Fruit fly (Drosophila melanogaster) whole organism, embryonic: ENCODE data around the gene wit.

Experiments
- CG10654 ChIP-seq: fragments of 200-800 bp; sonication (Bioruptor generic); optimal IDR thresholded peaks from 2 replicates; lab custom pipeline; 2016; ENCODE audit warnings: missing biosample characterization, missing genetic modification characterization
- CG11696 ChIP-seq: fragments of 200-800 bp; sonication (Bioruptor generic); IDR thresholded peaks from 2 replicates; pipeline ENCODE4 v1.3.6; 2022; ENCODE audit warnings: missing biosample characterization, missing genetic modification characterization
- CG12942 ChIP-seq: fragments of 200-800 bp; sonication (Bioruptor generic); optimal IDR thresholded peaks from 3 replicates; lab custom pipeline; 2016; ENCODE audit warnings: missing biosample characterization, missing genetic modification characterization
- CG15601 ChIP-seq: fragments of 200-800 bp; sonication (Bioruptor generic); optimal IDR thresholded peaks from 3 replicates; lab custom pipeline; 2019; ENCODE audit warnings: missing biosample characterization, mild to moderate bottlenecking, missing genetic modification characterization, moderate library complexity
- CG18599 ChIP-seq: fragments of 200-800 bp; sonication (Bioruptor generic); optimal IDR thresholded peaks from 3 replicates; lab custom pipeline; 2017; ENCODE audit warnings: missing biosample characterization, missing genetic modification characterization, mild to moderate bottlenecking, moderate library complexity, missing genetic modification reagents
- CG2202 ChIP-seq: fragments of 200-800 bp; sonication (Bioruptor generic); optimal IDR thresholded peaks from 2 replicates; lab custom pipeline; 2018; ENCODE audit warnings: missing biosample characterization, mild to moderate bottlenecking, missing genetic modification characterization
- CG2678 ChIP-seq: fragments of 200-800 bp; sonication (Bioruptor generic); optimal IDR thresholded peaks from 3 replicates; lab custom pipeline; 2019; ENCODE audit warnings: missing biosample characterization, mild to moderate bottlenecking, missing genetic modification characterization, moderate library complexity
- CG30403 ChIP-seq: fragments of 200-800 bp; sonication (Bioruptor generic); optimal IDR thresholded peaks from 3 replicates; lab custom pipeline; 2016; ENCODE audit warnings: missing biosample characterization, missing genetic modification characterization
- CG4820 ChIP-seq: fragments of 200-800 bp; sonication (Bioruptor generic); optimal IDR thresholded peaks from 3 replicates; lab custom pipeline; 2016; ENCODE audit warnings: missing biosample characterization, missing genetic modification characterization
- CG5245 ChIP-seq: fragments of 200-800 bp; sonication (Bioruptor generic); optimal IDR thresholded peaks from 3 replicates; lab custom pipeline; 2016; ENCODE audit warnings: missing biosample characterization, missing genetic modification characterization
- CG6254 ChIP-seq: fragments of 200-800 bp; sonication (Bioruptor generic); optimal IDR thresholded peaks from 3 replicates; lab custom pipeline; 2017; ENCODE audit warnings: mild to moderate bottlenecking, missing biosample characterization, missing genetic modification reagents, missing genetic modification characterization
- CG7357 ChIP-seq: fragments of 200-800 bp; sonication (Bioruptor generic); IDR thresholded peaks from 3 replicates; pipeline ENCODE4 v1.3.6; 2022; ENCODE audit warnings: missing biosample characterization, missing genetic modification characterization
- CG8765 ChIP-seq: fragments of 200-800 bp; sonication (Bioruptor generic); IDR thresholded peaks from 2 replicates; pipeline ENCODE4 v1.3.6; 2022; ENCODE audit warnings: missing biosample characterization, missing genetic modification characterization
- CG9609 ChIP-seq: fragments of 200-800 bp; sonication (Bioruptor generic); optimal IDR thresholded peaks from 3 replicates; lab custom pipeline; 2016; ENCODE audit warnings: missing biosample characterization, missing genetic modification characterization
- CG9876 ChIP-seq: fragments of 200-800 bp; sonication (Bioruptor generic); optimal IDR thresholded peaks from 2 replicates; lab custom pipeline; 2016; ENCODE audit warnings: missing biosample characterization, missing genetic modification characterization
- Dref ChIP-seq: fragments of 200-800 bp; sonication (Bioruptor generic); IDR thresholded peaks from 2 replicates; pipeline ENCODE4 v1.3.6; 2022; ENCODE audit warnings: missing biosample characterization, missing genetic modification characterization
- H15 ChIP-seq: fragments of 200-800 bp; sonication (Bioruptor generic); IDR thresholded peaks from 3 replicates; pipeline ENCODE4 v1.3.6; 2022; ENCODE audit warnings: missing biosample characterization, missing genetic modification characterization
- Hmx ChIP-seq: fragments of 200-800 bp; sonication (Bioruptor generic); optimal IDR thresholded peaks from 2 replicates; lab custom pipeline; 2016; ENCODE audit warnings: missing biosample characterization, missing genetic modification characterization
- Hr39 ChIP-seq: fragments of >200 bp; optimal IDR thresholded peaks from 2 replicates; lab custom pipeline; 2017
- Lhr ChIP-seq: fragments of 200-800 bp; sonication (Bioruptor generic); optimal IDR thresholded peaks from 3 replicates; lab custom pipeline; 2017; ENCODE audit warnings: mild to moderate bottlenecking, missing biosample characterization, missing genetic modification reagents, missing genetic modification characterization
- Myb ChIP-seq: fragments of 200-800 bp; sonication (Bioruptor generic); optimal IDR thresholded peaks from 2 replicates; lab custom pipeline; 2016; ENCODE audit warnings: missing biosample characterization, missing genetic modification characterization
- NFAT ChIP-seq: fragments of 200-800 bp; sonication (Bioruptor generic); IDR thresholded peaks from 2 replicates; pipeline ENCODE4 v1.3.6; 2022; ENCODE audit warnings: missing biosample characterization, missing genetic modification characterization
- NK7.1 ChIP-seq: fragments of 200-800 bp; sonication (Bioruptor generic); optimal IDR thresholded peaks from 3 replicates; lab custom pipeline; 2016; ENCODE audit warnings: missing biosample characterization, missing genetic modification characterization
- Nf-YA ChIP-seq: fragments of 200-800 bp; sonication (Bioruptor generic); IDR thresholded peaks from 2 replicates; pipeline ENCODE4 v1.3.6; 2022; ENCODE audit warnings: missing biosample characterization, missing genetic modification characterization
- Pdp1 ChIP-seq, 2 experiments: fragments of 200-800 bp; sonication (Bioruptor generic); optimal IDR thresholded peaks; 3 replicates each; lab custom pipeline; 2016; ENCODE audit warnings: missing biosample characterization in 2 of 2, missing genetic modification characterization in 2 of 2, mild to moderate bottlenecking in 1 of 2, moderate library complexity in 1 of 2
- Sry-δ ChIP-seq: fragments of 200-800 bp; sonication (Bioruptor generic); optimal IDR thresholded peaks from 2 replicates; lab custom pipeline; 2016; ENCODE audit warnings: missing biosample characterization, missing genetic modification characterization
- Xbp1 ChIP-seq: fragments of 200-800 bp; sonication (Bioruptor generic); optimal IDR thresholded peaks from 3 replicates; lab custom pipeline; 2016; ENCODE audit warnings: missing biosample characterization, mild to moderate bottlenecking, missing genetic modification characterization
- YL-1 ChIP-seq: fragments of 200-800 bp; sonication (Bioruptor generic); optimal IDR thresholded peaks from 3 replicates; lab custom pipeline; 2017; ENCODE audit warnings: missing biosample characterization, mild to moderate bottlenecking, missing genetic modification characterization
- ato ChIP-seq: fragments of 200-800 bp; sonication (Bioruptor generic); IDR thresholded peaks from 2 replicates; pipeline ENCODE4 v1.3.6; 2022; ENCODE audit warnings: missing biosample characterization, missing genetic modification characterization; ENCODE audit not compliant: partially characterized antibody
- bbx ChIP-seq: fragments of 200-800 bp; sonication (Bioruptor generic); IDR thresholded peaks from 2 replicates; pipeline ENCODE4 v1.3.6; 2022; ENCODE audit warnings: missing biosample characterization, missing genetic modification characterization; ENCODE audit not compliant: partially characterized antibody
- bcd ChIP-seq: fragments of 200-800 bp; sonication (Bioruptor generic); optimal IDR thresholded peaks from 2 replicates; lab custom pipeline; 2017; ENCODE audit warnings: missing biosample characterization, mild to moderate bottlenecking, missing genetic modification characterization
- ci ChIP-seq: fragments of 200-800 bp; sonication (Bioruptor generic); IDR thresholded peaks from 3 replicates; pipeline ENCODE4 v1.3.6; 2022; ENCODE audit warnings: missing biosample characterization, missing genetic modification characterization
- crc ChIP-seq: fragments of 200-800 bp; sonication (Bioruptor generic); optimal IDR thresholded peaks from 2 replicates; lab custom pipeline; 2016; ENCODE audit warnings: missing biosample characterization, missing genetic modification characterization
- crol ChIP-seq: fragments of 200-800 bp; sonication (Bioruptor generic); IDR thresholded peaks from 2 replicates; pipeline ENCODE4 v1.3.6; 2022; ENCODE audit warnings: missing biosample characterization, missing genetic modification characterization
- da ChIP-seq: fragments of 200-800 bp; sonication (Bioruptor generic); optimal IDR thresholded peaks from 2 replicates; lab custom pipeline; 2016; ENCODE audit warnings: missing biosample characterization, missing genetic modification characterization
- dpn ChIP-seq, 2 experiments: fragments of 200-800 bp; sonication (Bioruptor generic); optimal IDR thresholded peaks; 3 replicates each; lab custom pipeline; 2016; ENCODE audit warnings: missing biosample characterization in 2 of 2, missing genetic modification characterization in 2 of 2
- en ChIP-seq: fragments of 200-800 bp; sonication (Bioruptor generic); optimal IDR thresholded peaks from 2 replicates; lab custom pipeline; 2016; ENCODE audit warnings: missing biosample characterization, missing genetic modification characterization
- esg ChIP-seq: fragments of 200-800 bp; sonication (Bioruptor generic); conservative IDR thresholded peaks from 2 replicates; pipeline ENCODE4 v1.3.6; 2022; ENCODE audit warnings: missing biosample characterization, missing genetic modification characterization
- fd102C ChIP-seq: fragments of 200-800 bp; sonication (Bioruptor generic); optimal IDR thresholded peaks from 2 replicates; lab custom pipeline; 2018; ENCODE audit warnings: missing biosample characterization, mild to moderate bottlenecking, missing genetic modification characterization, moderate library complexity
- fru ChIP-seq: fragments of >200 bp; optimal IDR thresholded peaks from 2 replicates; lab custom pipeline; 2017
- fu2 ChIP-seq: fragments of 200-800 bp; sonication (Bioruptor generic); optimal IDR thresholded peaks from 2 replicates; lab custom pipeline; 2016; ENCODE audit warnings: missing biosample characterization, missing genetic modification characterization
- grn ChIP-seq: fragments of 200-800 bp; sonication (Bioruptor generic); optimal IDR thresholded peaks from 3 replicates; lab custom pipeline; 2017; ENCODE audit warnings: missing biosample characterization, missing genetic modification characterization
- jigr1 ChIP-seq: fragments of 200-800 bp; sonication (Bioruptor generic); IDR thresholded peaks from 3 replicates; pipeline ENCODE4 v1.3.6; 2022; ENCODE audit warnings: missing biosample characterization, missing genetic modification characterization
- lov ChIP-seq, 2 experiments: fragments of 200-800 bp in 1 of 2; fragments of >200 bp in 1 of 2; sonication (Bioruptor generic) in 1 of 2; IDR thresholded peaks in 1 of 2; optimal IDR thresholded peaks in 1 of 2; 2 replicates in 1 of 2; 3 replicates in 1 of 2; pipeline versions ENCODE4 v1.3.6 to Lab custom; 2017 to 2022; ENCODE audit warnings: missing biosample characterization in 1 of 2, missing genetic modification characterization in 1 of 2
- mam ChIP-seq: fragments of 200-800 bp; sonication (Bioruptor generic); optimal IDR thresholded peaks from 3 replicates; lab custom pipeline; 2016; ENCODE audit warnings: missing biosample characterization, missing genetic modification characterization
- ro ChIP-seq: fragments of 200-800 bp; sonication (Bioruptor generic); IDR thresholded peaks from 2 replicates; pipeline ENCODE4 v1.3.6; 2022; ENCODE audit warnings: missing biosample characterization, missing genetic modification characterization
- sd ChIP-seq: fragments of 200-800 bp; sonication (Bioruptor generic); optimal IDR thresholded peaks from 3 replicates; lab custom pipeline; 2018; ENCODE audit warnings: missing biosample characterization, mild to moderate bottlenecking, missing genetic modification characterization, moderate library complexity
- sima ChIP-seq: fragments of 200-800 bp; sonication (Bioruptor generic); optimal IDR thresholded peaks from 2 replicates; lab custom pipeline; 2016; ENCODE audit warnings: missing biosample characterization, missing genetic modification characterization
- stwl ChIP-seq: fragments of 200-800 bp; sonication (Bioruptor generic); optimal IDR thresholded peaks from 3 replicates; lab custom pipeline; 2018; ENCODE audit warnings: missing biosample characterization, mild to moderate bottlenecking, missing genetic modification characterization, moderate library complexity
- sug ChIP-seq: fragments of 200-800 bp; optimal IDR thresholded peaks from 2 replicates; lab custom pipeline; 2019; ENCODE audit warnings: missing biosample characterization, mild to moderate bottlenecking, missing genetic modification characterization, moderate library complexity
- yki ChIP-seq: fragments of >200 bp; optimal IDR thresholded peaks from 3 replicates; lab custom pipeline; 2018

The wit gene

DNA sequence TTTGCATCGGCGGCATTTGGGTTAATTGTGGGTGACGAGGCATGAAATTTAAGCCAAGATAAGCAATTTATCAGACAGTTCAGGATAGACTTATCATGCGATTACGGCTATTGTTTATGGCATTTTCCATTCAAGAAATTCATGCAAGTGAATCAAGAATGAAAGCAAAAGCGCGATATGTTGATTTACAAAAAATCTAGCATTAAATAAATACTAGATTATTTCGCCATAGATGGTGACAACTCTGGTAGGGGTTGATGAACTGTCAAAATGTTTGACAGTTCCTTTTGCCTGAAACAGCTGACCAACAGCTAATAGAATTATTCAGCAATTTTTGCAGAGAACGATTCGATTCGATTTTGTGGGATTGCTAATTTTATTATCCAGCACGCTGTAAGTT is 2.4 kb downstream of the wit start, which contains the start of gene CG32259:
CG32259 (plus strand) TSS at position 301 of the 400 bp plus-strand sequence.
- TF ChIP-seq stwl (tag; lab: Kevin White, UChicago): peak; percentile 84
- TF ChIP-seq CG9876 (GFP tag; lab: Kevin White, UChicago): no peak

DNA sequence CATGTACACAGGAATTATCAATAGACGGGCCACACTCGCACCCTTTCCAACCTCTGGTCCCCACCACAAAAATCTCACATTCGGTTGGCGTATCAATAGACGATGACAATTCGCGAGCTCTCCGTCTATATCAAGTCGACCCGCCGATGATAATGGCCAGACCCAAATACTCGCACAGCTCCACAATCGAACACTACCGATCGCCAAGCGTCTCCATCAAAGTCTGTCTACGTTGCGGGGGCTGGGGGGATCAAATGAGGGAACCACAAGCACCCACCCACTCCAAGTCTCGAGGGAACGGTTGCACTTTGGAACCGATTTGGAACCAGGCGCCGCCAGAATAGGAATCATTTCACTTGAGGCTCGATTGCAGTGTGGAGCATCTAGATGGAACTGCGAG is 3.1 kb downstream of the wit start:
- no peak for TF ChIP-seq CG10654 (GFP tag; lab: Kevin White, UChicago)
- TF ChIP-seq dpn (GFP tag; optimal IDR thresholded peaks at IDR 0.05; lab: Kevin White, UChicago): no peak
- TF ChIP-seq Nf-YA (GFP tag; lab: Robert Waterston, UW): no peak
- TF ChIP-seq en (GFP tag; lab: Kevin White, UChicago): no peak
- TF ChIP-seq CG11696 (GFP tag; lab: Robert Waterston, UW): no peak
- TF ChIP-seq grn: peak; percentile 33
- no peak for TF ChIP-seq bbx (GFP tag; lab: Robert Waterston, UW)
- no peak for TF ChIP-seq fd102C (GFP tag; lab: Kevin White, UChicago)
- TF ChIP-seq Hr39 (lab: Kevin White, UChicago): no peak
- peak; percentile 33 for TF ChIP-seq sug
- no peak for TF ChIP-seq CG8765 (GFP tag; lab: Robert Waterston, UW)
- TF ChIP-seq yki (lab: Kevin White, UChicago): no peak
- no peak for TF ChIP-seq CG9609 (GFP tag; lab: Kevin White, UChicago)
- TF ChIP-seq ro: no peak
- no peak for TF ChIP-seq CG6254
- peak; percentile 73 for TF ChIP-seq crol (GFP tag; lab: Robert Waterston, UW)
- no peak for TF ChIP-seq YL-1 (GFP tag; lab: Kevin White, UChicago)
- no peak for TF ChIP-seq crc (GFP tag; lab: Kevin White, UChicago)
- no peak for TF ChIP-seq Sry-δ
- TF ChIP-seq lov (optimal IDR thresholded peaks at IDR 0.05; lab: Kevin White, UChicago): no peak
- TF ChIP-seq lov (GFP tag; IDR thresholded peaks at IDR 0.05; lab: Robert Waterston, UW): no peak
- no peak for TF ChIP-seq CG2678 (tag; lab: Kevin White, UChicago)
- no peak for TF ChIP-seq jigr1 (GFP tag; lab: Robert Waterston, UW)
- TF ChIP-seq CG7357 (GFP tag; lab: Robert Waterston, UW): no peak
- TF ChIP-seq sima (GFP tag; lab: Kevin White, UChicago): no peak
- no peak for TF ChIP-seq H15 (GFP tag; lab: Robert Waterston, UW)
- TF ChIP-seq Hmx: no peak
- no peak for TF ChIP-seq CG18599 (GFP tag; lab: Kevin White, UChicago)
- TF ChIP-seq CG5245 (GFP tag; lab: Kevin White, UChicago): no peak
- no peak for TF ChIP-seq NK7.1
- no peak for TF ChIP-seq CG15601 (tag; lab: Kevin White, UChicago)
- no peak for TF ChIP-seq ato (GFP tag; lab: Robert Waterston, UW)
- TF ChIP-seq Xbp1 (GFP tag; lab: Kevin White, UChicago): no peak
- TF ChIP-seq bcd (GFP tag; lab: Kevin White, UChicago): no peak
- 0 out of 3 replicates have a peak, but pooled peaks have one; percentile 17 for TF ChIP-seq ci
- TF ChIP-seq sd (tag; lab: Kevin White, UChicago): no peak
- no peak for TF ChIP-seq mam (GFP tag; lab: Kevin White, UChicago)
- TF ChIP-seq fru (lab: Kevin White, UChicago): no peak
- TF ChIP-seq esg (GFP tag; lab: Robert Waterston, UW): no peak
- TF ChIP-seq CG4820 (GFP tag; lab: Kevin White, UChicago): no peak
- TF ChIP-seq CG2202 (tag; lab: Kevin White, UChicago): no peak
- TF ChIP-seq fu2 (GFP tag; lab: Kevin White, UChicago): no peak
- no peak for TF ChIP-seq CG12942 (GFP tag; lab: Kevin White, UChicago)
- TF ChIP-seq Dref (GFP tag; lab: Robert Waterston, UW): no peak
- no peak for TF ChIP-seq Pdp1 (GFP tag; optimal IDR thresholded peaks at IDR 0.05; lab: Kevin White, UChicago)
- TF ChIP-seq da (GFP tag; lab: Kevin White, UChicago): no peak
- TF ChIP-seq Lhr (GFP tag; lab: Kevin White, UChicago): no peak
- no peak for TF ChIP-seq CG30403
- TF ChIP-seq NFAT: 0 out of 2 replicates have a peak, but pooled peaks have one; percentile 20
- TF ChIP-seq Myb (GFP tag; lab: Kevin White, UChicago): no peak
